Fruit fly (Drosophila melanogaster) whole organism, embryonic: Measurements from ENCODE around the gene CG42828.
A peak's percentile ranks its signal among the peaks of the same experiment; 100 is the strongest.

Experiments
- Asciz ChIP-seq: fragments of 200-800 bp; sonication (Bioruptor generic); optimal IDR thresholded peaks from 2 replicates; lab custom pipeline; 2017; ENCODE audit warnings: missing biosample characterization, mild to moderate bottlenecking, missing genetic modification characterization, missing genetic modification reagents
- B-H2 ChIP-seq: fragments of 200-800 bp; sonication (Bioruptor generic); optimal IDR thresholded peaks from 2 replicates; lab custom pipeline; 2018; ENCODE audit warnings: missing biosample characterization, mild to moderate bottlenecking, missing genetic modification characterization
- CG10979 ChIP-seq: fragments of 200-800 bp; sonication (Bioruptor generic); optimal IDR thresholded peaks from 2 replicates; lab custom pipeline; 2018; ENCODE audit warnings: missing biosample characterization, mild to moderate bottlenecking, missing genetic modification characterization, moderate library complexity
- CG11398 ChIP-seq: fragments of 200-800 bp; sonication (Bioruptor generic); optimal IDR thresholded peaks from 2 replicates; lab custom pipeline; 2016; ENCODE audit warnings: missing biosample characterization, missing genetic modification characterization
- CG11456 ChIP-seq: fragments of 200-800 bp; sonication (Bioruptor generic); IDR thresholded peaks from 3 replicates; pipeline ENCODE4 v1.3.6; 2022; ENCODE audit warnings: missing biosample characterization, missing genetic modification characterization
- CG13775 ChIP-seq: fragments of 200-800 bp; sonication (Bioruptor generic); optimal IDR thresholded peaks from 3 replicates; lab custom pipeline; 2017; ENCODE audit warnings: missing biosample characterization, mild to moderate bottlenecking, missing genetic modification characterization
- CG14441 ChIP-seq: fragments of 200-800 bp; sonication (Bioruptor generic); IDR thresholded peaks from 2 replicates; pipeline ENCODE4 v1.3.6; 2022; ENCODE audit warnings: missing biosample characterization, missing genetic modification characterization
- CG14965 ChIP-seq: fragments of 200-800 bp; sonication (Bioruptor generic); optimal IDR thresholded peaks from 2 replicates; lab custom pipeline; 2016; ENCODE audit warnings: missing biosample characterization, missing genetic modification characterization, borderline replicate concordance
- CG1529 ChIP-seq: fragments of 200-800 bp; sonication (Bioruptor generic); optimal IDR thresholded peaks from 3 replicates; lab custom pipeline; 2018; ENCODE audit warnings: missing biosample characterization, missing genetic modification characterization
- CG15514 ChIP-seq: fragments of 200-800 bp; sonication (Bioruptor generic); optimal IDR thresholded peaks from 3 replicates; lab custom pipeline; 2017; ENCODE audit warnings: missing biosample characterization, missing genetic modification characterization, mild to moderate bottlenecking, moderate library complexity, missing genetic modification reagents
- CG16813 ChIP-seq: fragments of 200-800 bp; sonication (Bioruptor generic); IDR thresholded peaks from 3 replicates; pipeline ENCODE4 v1.3.6; 2022; ENCODE audit warnings: missing biosample characterization, missing genetic modification characterization; ENCODE audit not compliant: partially characterized antibody
- CG17912 ChIP-seq: fragments of 200-800 bp; sonication (Bioruptor generic); optimal IDR thresholded peaks from 2 replicates; lab custom pipeline; 2018; ENCODE audit warnings: missing biosample characterization, mild to moderate bottlenecking, missing genetic modification characterization
- CG2202 ChIP-seq: fragments of 200-800 bp; sonication (Bioruptor generic); optimal IDR thresholded peaks from 2 replicates; lab custom pipeline; 2018; ENCODE audit warnings: missing biosample characterization, mild to moderate bottlenecking, missing genetic modification characterization
- CG3065 ChIP-seq: fragments of 200-800 bp; sonication (Bioruptor generic); optimal IDR thresholded peaks from 2 replicates; lab custom pipeline; 2016; ENCODE audit warnings: missing biosample characterization, missing genetic modification characterization
- CG32767 ChIP-seq: fragments of 200-800 bp; sonication (Bioruptor generic); IDR thresholded peaks from 2 replicates; pipeline ENCODE4 v1.3.6; 2022; ENCODE audit warnings: missing biosample characterization, missing genetic modification characterization
- CG3281 ChIP-seq: fragments of 200-800 bp; sonication (Bioruptor generic); optimal IDR thresholded peaks from 3 replicates; lab custom pipeline; 2017; ENCODE audit warnings: missing biosample characterization, mild to moderate bottlenecking, missing genetic modification characterization
- CG4820 ChIP-seq: fragments of 200-800 bp; sonication (Bioruptor generic); optimal IDR thresholded peaks from 3 replicates; lab custom pipeline; 2016; ENCODE audit warnings: missing biosample characterization, missing genetic modification characterization
- CG5245 ChIP-seq: fragments of 200-800 bp; sonication (Bioruptor generic); optimal IDR thresholded peaks from 3 replicates; lab custom pipeline; 2016; ENCODE audit warnings: missing biosample characterization, missing genetic modification characterization
- CG6813 ChIP-seq: fragments of 200-800 bp; sonication (Bioruptor generic); optimal IDR thresholded peaks from 2 replicates; lab custom pipeline; 2017; ENCODE audit warnings: missing biosample characterization, missing genetic modification characterization, mild to moderate bottlenecking, moderate library complexity, missing genetic modification reagents
- CG8388 ChIP-seq: fragments of 200-800 bp; sonication (Bioruptor generic); optimal IDR thresholded peaks from 2 replicates; lab custom pipeline; 2019; ENCODE audit warnings: missing biosample characterization, mild to moderate bottlenecking, missing genetic modification characterization, moderate library complexity
- CrebB ChIP-seq: fragments of 200-800 bp; sonication (Bioruptor generic); optimal IDR thresholded peaks from 3 replicates; lab custom pipeline; 2018; ENCODE audit warnings: missing biosample characterization, mild to moderate bottlenecking, missing genetic modification characterization
- D19A ChIP-seq: fragments of 200-800 bp; optimal IDR thresholded peaks from 3 replicates; lab custom pipeline; 2019; ENCODE audit warnings: missing biosample characterization, mild to moderate bottlenecking, missing genetic modification characterization, moderate library complexity
- E2f2 ChIP-seq: fragments of 200-800 bp; sonication (Bioruptor generic); IDR thresholded peaks from 2 replicates; pipeline ENCODE4 v1.3.6; 2022; ENCODE audit warnings: missing biosample characterization, missing genetic modification characterization
- Fer3 ChIP-seq: fragments of 200-800 bp; sonication (Bioruptor generic); optimal IDR thresholded peaks from 2 replicates; lab custom pipeline; 2018; ENCODE audit warnings: missing biosample characterization, mild to moderate bottlenecking, missing genetic modification characterization, moderate library complexity
- HmgZ ChIP-seq: fragments of 200-800 bp; sonication (Bioruptor generic); optimal IDR thresholded peaks from 2 replicates; lab custom pipeline; 2018; ENCODE audit warnings: missing biosample characterization, mild to moderate bottlenecking, missing genetic modification characterization
- Hr51 ChIP-seq, 2 experiments: fragments of 200-800 bp; sonication (Bioruptor generic); optimal IDR thresholded peaks; 2 replicates in 1 of 2; 3 replicates in 1 of 2; lab custom pipeline; 2016 to 2018; ENCODE audit warnings: missing biosample characterization in 2 of 2, missing genetic modification characterization in 2 of 2, mild to moderate bottlenecking in 1 of 2, moderate library complexity in 1 of 2
- Hsf ChIP-seq: fragments of 200-800 bp; sonication (Bioruptor generic); optimal IDR thresholded peaks from 3 replicates; lab custom pipeline; 2016; ENCODE audit warnings: missing biosample characterization, missing genetic modification characterization
- Kr ChIP-seq: fragments of 200-800 bp; sonication (Bioruptor generic); optimal IDR thresholded peaks from 2 replicates; lab custom pipeline; 2017; ENCODE audit warnings: missing biosample characterization, mild to moderate bottlenecking, missing genetic modification characterization
- Nf-YA ChIP-seq: fragments of 200-800 bp; sonication (Bioruptor generic); IDR thresholded peaks from 2 replicates; pipeline ENCODE4 v1.3.6; 2022; ENCODE audit warnings: missing biosample characterization, missing genetic modification characterization
- Rfx ChIP-seq: fragments of 200-800 bp; sonication (Bioruptor generic); IDR thresholded peaks from 2 replicates; pipeline ENCODE4 v1.3.6; 2022; ENCODE audit warnings: missing biosample characterization, missing genetic modification characterization
- Rx ChIP-seq: fragments of 200-800 bp; sonication (Bioruptor generic); IDR thresholded peaks from 2 replicates; pipeline ENCODE4 v1.3.6; 2022; ENCODE audit warnings: missing biosample characterization, missing genetic modification characterization
- Ssrp ChIP-seq: fragments of 200-800 bp; sonication (Bioruptor generic); optimal IDR thresholded peaks from 2 replicates; lab custom pipeline; 2018; ENCODE audit warnings: missing biosample characterization, mild to moderate bottlenecking, missing genetic modification characterization, moderate library complexity
- Vsx1 ChIP-seq: fragments of 200-800 bp; sonication (Bioruptor generic); optimal IDR thresholded peaks from 2 replicates; lab custom pipeline; 2017; ENCODE audit warnings: missing biosample characterization, mild to moderate bottlenecking, missing genetic modification characterization, missing genetic modification reagents
- Xbp1 ChIP-seq: fragments of 200-800 bp; sonication (Bioruptor generic); optimal IDR thresholded peaks from 3 replicates; lab custom pipeline; 2016; ENCODE audit warnings: missing biosample characterization, mild to moderate bottlenecking, missing genetic modification characterization
- abd-A ChIP-seq: fragments of 200-800 bp; sonication (Bioruptor generic); optimal IDR thresholded peaks from 3 replicates; lab custom pipeline; 2019; ENCODE audit warnings: missing biosample characterization, mild to moderate bottlenecking, missing genetic modification characterization, moderate library complexity
- az2 ChIP-seq: fragments of 200-800 bp; sonication (Bioruptor generic); optimal IDR thresholded peaks from 3 replicates; lab custom pipeline; 2016; ENCODE audit warnings: missing biosample characterization, missing genetic modification characterization
- gce ChIP-seq: fragments of 200-800 bp; sonication (Bioruptor generic); IDR thresholded peaks from 3 replicates; pipeline ENCODE4 v1.3.6; 2022; ENCODE audit warnings: missing biosample characterization, missing genetic modification characterization
- lilli ChIP-seq: fragments of 200-800 bp; sonication (Bioruptor generic); optimal IDR thresholded peaks from 3 replicates; lab custom pipeline; 2016; ENCODE audit warnings: missing biosample characterization, missing genetic modification characterization
- lov ChIP-seq, 2 experiments: fragments of 200-800 bp in 1 of 2; fragments of >200 bp in 1 of 2; sonication (Bioruptor generic) in 1 of 2; IDR thresholded peaks in 1 of 2; optimal IDR thresholded peaks in 1 of 2; 2 replicates in 1 of 2; 3 replicates in 1 of 2; pipeline versions ENCODE4 v1.3.6 to Lab custom; 2017 to 2022; ENCODE audit warnings: missing biosample characterization in 1 of 2, missing genetic modification characterization in 1 of 2
- mirr ChIP-seq: fragments of 200-800 bp; sonication (Bioruptor generic); optimal IDR thresholded peaks from 3 replicates; lab custom pipeline; 2018; ENCODE audit warnings: missing biosample characterization, mild to moderate bottlenecking, missing genetic modification characterization
- mld ChIP-seq: fragments of 200-800 bp; sonication (Bioruptor generic); IDR thresholded peaks from 3 replicates; pipeline ENCODE4 v1.3.6; 2022; ENCODE audit warnings: missing biosample characterization, missing genetic modification characterization; ENCODE audit not compliant: partially characterized antibody
- nerfin-1 ChIP-seq: fragments of 200-800 bp; sonication (Bioruptor generic); optimal IDR thresholded peaks from 3 replicates; lab custom pipeline; 2019; ENCODE audit warnings: missing biosample characterization, mild to moderate bottlenecking, missing genetic modification characterization, moderate library complexity
- odd ChIP-seq: fragments of 200-800 bp; sonication (Bioruptor generic); optimal IDR thresholded peaks from 2 replicates; lab custom pipeline; 2017; ENCODE audit warnings: missing biosample characterization, mild to moderate bottlenecking, missing genetic modification characterization
- pfk ChIP-seq: fragments of 200-800 bp; sonication (Bioruptor generic); optimal IDR thresholded peaks from 2 replicates; lab custom pipeline; 2018; ENCODE audit warnings: missing biosample characterization, mild to moderate bottlenecking, missing genetic modification characterization, moderate library complexity
- shn ChIP-seq: fragments of 200-800 bp; sonication (Bioruptor generic); optimal IDR thresholded peaks from 3 replicates; lab custom pipeline; 2016; ENCODE audit warnings: missing biosample characterization, missing genetic modification characterization
- stc ChIP-seq: fragments of 200-800 bp; sonication (Bioruptor generic); IDR thresholded peaks from 2 replicates; pipeline ENCODE4 v1.3.6; 2022; ENCODE audit warnings: missing biosample characterization, missing genetic modification characterization
- tio ChIP-seq: fragments of 200-800 bp; sonication (Bioruptor generic); optimal IDR thresholded peaks from 2 replicates; lab custom pipeline; 2017; ENCODE audit warnings: missing biosample characterization, missing genetic modification characterization, inconsistent platforms
- unpg ChIP-seq: fragments of 200-800 bp; sonication (Bioruptor generic); optimal IDR thresholded peaks from 3 replicates; lab custom pipeline; 2018; ENCODE audit warnings: missing biosample characterization, mild to moderate bottlenecking, missing genetic modification characterization, moderate library complexity
- usp ChIP-seq: fragments of >200 bp; optimal IDR thresholded peaks from 2 replicates; lab custom pipeline; 2017; ENCODE audit warnings: missing biosample characterization, missing genetic modification characterization
- yki ChIP-seq: fragments of >200 bp; optimal IDR thresholded peaks from 3 replicates; lab custom pipeline; 2018

CG42828 gene

dm6 chr3R:23331280-23331679 is 42.2 kb upstream of the CG42828 start (continued):
- TF ChIP-seq CG14965 (GFP tag; lab: Kevin White, UChicago) (peak; percentile 99), CG2202 (peak; percentile 44), Nf-YA (GFP tag; lab: Robert Waterston, UW) (no peak), Rfx (GFP tag; lab: Robert Waterston, UW) (peak; percentile 61), CG6813 (GFP tag; lab: Kevin White, UChicago) (peak; percentile 64), Xbp1 (GFP tag; lab: Kevin White, UChicago) (peak; percentile 68), Kr (peak; percentile 11), usp (GFP tag; lab: Kevin White, UChicago) (no peak), lilli (GFP tag; lab: Kevin White, UChicago) (peak; percentile 3), CrebB (peak; percentile 48), abd-A (no peak), tio (GFP tag; lab: Kevin White, UChicago) (peak; percentile 22), Hr51 (GFP tag; optimal IDR thresholded peaks at IDR 0.05; lab: Kevin White, UChicago) (peak in 1 of 2 experiments; percentile 56), CG10979 (tag; lab: Kevin White, UChicago) (peak; percentile 63), HmgZ (tag; lab: Kevin White, UChicago) (peak; percentile 59), B-H2 (GFP tag; lab: Kevin White, UChicago) (peak; percentile 71), CG16813 (peak; percentile 9; the same call in 1 of the 3 replicates), unpg (GFP tag; lab: Kevin White, UChicago) (peak; percentile 44), mld (GFP tag; lab: Robert Waterston, UW) (no peak), Hsf (GFP tag; lab: Kevin White, UChicago) (peak; percentile 44), odd (GFP tag; lab: Kevin White, UChicago) (peak; percentile 24), stc (GFP tag; lab: Robert Waterston, UW) (peak; percentile 41; the same call in 1 of the 2 replicates), pfk (GFP tag; lab: Kevin White, UChicago) (peak; percentile 20), CG11456 (GFP tag; lab: Robert Waterston, UW) (peak; percentile 65; the same call in 1 of the 3 replicates), gce (GFP tag; lab: Robert Waterston, UW) (no peak), CG32767 (GFP tag; lab: Robert Waterston, UW) (no peak), az2 (GFP tag; lab: Kevin White, UChicago) (peak; percentile 55), CG14441 (GFP tag; lab: Robert Waterston, UW) (peak; percentile 28; the same call in 1 of the 2 replicates), nerfin-1 (tag; lab: Kevin White, UChicago) (peak; percentile 60), shn (GFP tag; lab: Kevin White, UChicago) (peak; percentile 47), Asciz (GFP tag; lab: Kevin White, UChicago) (peak; percentile 59), yki (lab: Kevin White, UChicago) (no peak), lov (optimal IDR thresholded peaks at IDR 0.05; lab: Kevin White, UChicago) (no peak), lov (GFP tag; IDR thresholded peaks at IDR 0.05; lab: Robert Waterston, UW) (no peak), Rx (GFP tag; lab: Robert Waterston, UW) (no peak), E2f2 (peak; percentile 26; the same call in 1 of the 2 replicates), CG11398 (GFP tag; lab: Kevin White, UChicago) (peak; percentile 5), Fer3 (peak; percentile 55), CG3281 (peak; percentile 59), CG15514 (GFP tag; lab: Kevin White, UChicago) (peak; percentile 58), mirr (GFP tag; lab: Kevin White, UChicago) (peak; percentile 27), CG8388 (GFP tag; lab: Kevin White, UChicago) (peak; percentile 11), CG4820 (GFP tag; lab: Kevin White, UChicago) (peak; percentile 42), D19A (tag; lab: Kevin White, UChicago) (no peak), CG1529 (peak; percentile 51), Vsx1 (GFP tag; lab: Kevin White, UChicago) (peak; percentile 77), CG3065 (GFP tag; lab: Kevin White, UChicago) (peak; percentile 10), CG13775 (GFP tag; lab: Kevin White, UChicago) (peak; percentile 32), Ssrp (tag; lab: Kevin White, UChicago) (no peak), CG5245 (GFP tag; lab: Kevin White, UChicago) (peak; percentile 56), CG17912 (GFP tag; lab: Kevin White, UChicago) (peak; percentile 79)
